Worm (Caenorhabditis elegans) whole organism, young adult: ENCODE measurements around the gene srh-240.

ENCODE experiments used
- F39B2.1 ChIP-seq: fragments of 200-800 bp; sonication (Bioruptor generic); IDR thresholded peaks from 2 replicates; pipeline ENCODE4 v1.3.6; 2022; ENCODE audit warnings: missing genetic modification reagents, missing genetic modification characterization, missing compliant biosample characterization
- akir-1 ChIP-seq: fragments of 200-800 bp; sonication (Bioruptor generic); optimal IDR thresholded peaks from 2 replicates; lab custom pipeline; 2018; ENCODE audit warnings: mild to moderate bottlenecking, missing genetic modification characterization, moderate library complexity, missing compliant biosample characterization
- bed-2 ChIP-seq: fragments of 200-800 bp; sonication (Bioruptor generic); IDR thresholded peaks from 2 replicates; pipeline ENCODE4 v1.3.6; 2022; ENCODE audit warnings: missing genetic modification reagents, missing genetic modification characterization, missing compliant biosample characterization
- cebp-2 ChIP-seq: fragments of 200-800 bp; sonication (Bioruptor generic); IDR thresholded peaks from 2 replicates; pipeline ENCODE4 v1.3.6; 2022; ENCODE audit warnings: missing genetic modification characterization, missing compliant biosample characterization
- die-1 ChIP-seq: sonication (generic microtip); optimal IDR thresholded peaks from 2 replicates; lab custom pipeline; 2016; ENCODE audit warnings: missing genotype, mild to moderate bottlenecking, missing genetic modification characterization, missing compliant biosample characterization
- hlh-26 ChIP-seq: fragments of 200-800 bp; sonication (Bioruptor generic); conservative IDR thresholded peaks from 2 replicates; pipeline ENCODE4 v1.3.6; 2022; ENCODE audit warnings: missing genetic modification reagents, missing genetic modification characterization, missing compliant biosample characterization
- mes-4 ChIP-seq: sonication (generic microtip); optimal IDR thresholded peaks from 2 replicates; lab custom pipeline; 2016; ENCODE audit warnings: missing genotype, missing genetic modification characterization, missing compliant biosample characterization
- nfyb-1 ChIP-seq: fragments of 200-800 bp; sonication (Bioruptor generic); IDR thresholded peaks from 2 replicates; pipeline ENCODE4 v1.3.6; 2022; ENCODE audit warnings: missing genetic modification reagents, missing genetic modification characterization, missing compliant biosample characterization
- nhr-90 ChIP-seq: sonication (generic microtip); optimal IDR thresholded peaks from 2 replicates; lab custom pipeline; 2016; ENCODE audit warnings: missing genotype, mild to moderate bottlenecking, missing genetic modification characterization, missing compliant biosample characterization
- rec-8 ChIP-seq, 2 experiments: sonication (generic microtip); optimal IDR thresholded peaks; 2 replicates each; lab custom pipeline; 2016; ENCODE audit warnings: mild to moderate bottlenecking in 2 of 2, missing genetic modification characterization in 2 of 2, missing genetic modification reagents in 2 of 2, missing genotype in 2 of 2, missing biosample characterization in 1 of 2, missing compliant biosample characterization in 1 of 2, moderate library complexity in 1 of 2
- snpc-4 ChIP-seq, 5 experiments: fragments of 150-350 bp in 1 of 5; sonication (generic microtip) in 4 of 5; optimal IDR thresholded peaks; 2 replicates each; lab custom pipeline; 2014 to 2018; ENCODE audit warnings: missing genetic modification characterization in 5 of 5, missing biosample characterization in 3 of 5, antibody characterized with exemption in 2 of 5, mild to moderate bottlenecking in 2 of 5, missing compliant biosample characterization in 2 of 5, missing genotype in 2 of 5, moderate library complexity in 2 of 5, missing genetic modification reagents in 1 of 5
- somi-1 ChIP-seq: fragments of 200-800 bp; sonication (Bioruptor generic); optimal IDR thresholded peaks from 2 replicates; lab custom pipeline; 2018; ENCODE audit warnings: mild to moderate bottlenecking, missing genetic modification characterization, missing compliant biosample characterization
- unc-62 ChIP-seq: fragments of 150-350 bp; optimal IDR thresholded peaks from 2 replicates; lab custom pipeline; 2014; ENCODE audit warnings: missing biosample characterization, missing genetic modification reagents, missing genetic modification characterization
- ztf-25 ChIP-seq: fragments of 200-800 bp; sonication (Bioruptor generic); IDR thresholded peaks from 2 replicates; pipeline ENCODE4 v1.3.6; 2022; ENCODE audit warnings: missing genetic modification reagents, missing genetic modification characterization, missing compliant biosample characterization

DNA sequence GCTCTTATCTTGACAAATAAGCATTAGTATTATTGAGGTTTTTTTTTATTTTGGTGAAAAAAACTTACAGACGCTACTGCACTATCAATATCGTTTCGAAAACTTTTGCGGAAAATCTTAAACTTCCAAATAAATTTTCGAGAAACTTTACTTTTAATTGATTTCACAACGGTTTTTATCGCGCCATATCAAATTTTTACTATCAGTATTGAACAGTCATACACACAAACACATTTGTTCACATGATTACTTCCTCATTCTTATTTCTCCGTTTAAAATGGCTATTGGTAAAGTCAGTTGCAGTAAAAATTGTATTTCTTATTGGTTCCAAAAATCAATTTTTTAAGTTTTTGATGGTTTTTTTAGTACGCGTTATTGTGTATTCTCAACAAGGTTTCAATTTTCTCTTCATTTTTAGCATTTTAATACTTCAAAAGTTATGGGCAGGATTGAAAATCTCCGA lies 31.2 kb downstream of the srh-240 start, which contains the start of gene pals-32:
- no peak for TF ChIP-seq rec-8 (tag; optimal IDR thresholded peaks at IDR 0.05; lab: Kevin White, UChicago)
- no peak for TF ChIP-seq cebp-2 (GFP tag; lab: Robert Waterston, UW)
- no peak for TF ChIP-seq unc-62 (GFP tag; lab: Kevin White, UChicago)
- TF ChIP-seq akir-1 (GFP tag; lab: Kevin White, UChicago) = no peak
- TF ChIP-seq F39B2.1 = no peak
- no peak for TF ChIP-seq somi-1 (GFP tag; lab: Kevin White, UChicago)
- no peak for TF ChIP-seq hlh-26
- no peak for TF ChIP-seq nhr-90 (tag; lab: Kevin White, UChicago)
- TF ChIP-seq die-1 (tag; lab: Kevin White, UChicago) = no peak
- no peak for TF ChIP-seq mes-4 (tag; lab: Kevin White, UChicago)
- TF ChIP-seq ztf-25 (GFP tag; lab: Robert Waterston, UW) = no peak
- TF ChIP-seq snpc-4 (GFP tag; optimal IDR thresholded peaks at IDR 0.05; lab: Kevin White, UChicago) = no peak
- TF ChIP-seq snpc-4 (tag; optimal IDR thresholded peaks at IDR 0.05; lab: Kevin White, UChicago) = no peak
- no peak for TF ChIP-seq bed-2 (GFP tag; lab: Robert Waterston, UW)
- no peak for TF ChIP-seq nfyb-1
